Worm (Caenorhabditis elegans): ENCODE data around the gene nhr-1.

The nhr-1 gene

DNA sequence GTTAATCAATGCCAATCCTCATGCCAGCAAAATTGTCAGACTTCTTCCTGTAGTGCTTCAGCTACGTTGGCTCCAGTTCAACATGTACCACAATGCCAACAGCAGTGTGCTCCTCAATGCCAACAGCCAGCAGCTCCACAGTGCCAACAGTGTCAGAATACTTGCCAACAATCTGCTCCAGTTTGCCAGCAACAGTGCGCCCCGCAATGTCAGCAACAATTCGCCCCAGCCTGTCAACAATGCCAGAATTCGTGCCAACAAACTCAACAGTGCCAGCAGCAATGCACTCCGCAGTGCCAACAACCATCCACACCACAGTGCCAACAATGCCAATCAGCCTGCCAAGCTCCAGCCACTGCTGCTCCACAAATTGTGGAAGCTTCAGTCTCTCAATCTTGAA is 39.9 kb downstream of the nhr-1 start:
- peak; percentile 11; the same call in 1 of the 2 replicates for TF ChIP-seq set-16 (GFP tag; IDR thresholded peaks at IDR 0.05)
- TF ChIP-seq unc-62 (GFP tag; optimal IDR thresholded peaks at IDR 0.05 in 1 of 2), result peak in 1 of 2 experiments; percentile 39
- no peak for TF ChIP-seq unc-62 (tag; optimal IDR thresholded peaks at IDR 0.05)
- peak; percentile 88 for TF ChIP-seq aha-1 (tag)
- no peak for TF ChIP-seq F37D6.2 (tag; optimal IDR thresholded peaks at IDR 0.05)
- no peak for TF ChIP-seq lin-15B (tag; optimal IDR thresholded peaks at IDR 0.05)

- peak; percentile 32; the same call in 1 of the 2 replicates for TF ChIP-seq hmg-1.1 (GFP tag; IDR thresholded peaks at IDR 0.05)
- peak; percentile 16 for TF ChIP-seq aha-1 (tag)
- TF ChIP-seq attf-4 (tag; optimal IDR thresholded peaks at IDR 0.05), result no peak
Observed at ce11 chrX:17562195-17562594, 48.3 kb downstream of the nhr-1 start.

DNA sequence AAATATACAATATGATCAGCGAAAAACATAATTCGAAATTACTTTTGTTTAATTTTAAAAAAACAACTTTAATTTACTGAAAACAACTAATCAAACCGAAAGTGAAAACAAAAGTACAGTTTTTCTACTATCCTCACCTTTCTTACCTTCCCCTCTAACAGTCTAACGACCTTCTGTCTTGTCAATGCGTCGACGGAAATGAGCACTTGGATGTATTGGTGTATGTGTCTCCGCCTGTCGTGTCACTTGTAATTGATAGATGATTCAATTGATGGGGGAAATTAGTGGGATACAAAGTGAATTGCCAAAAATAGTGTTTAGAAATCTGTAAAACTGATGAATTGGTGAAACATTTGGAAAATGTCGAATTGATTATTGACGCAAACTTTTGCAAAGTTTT is 49.5 kb downstream of the nhr-1 start, which contains the start of gene F31A3.5:
F31A3.5 (minus strand) TSS at position 200 of the 400 bp plus-strand sequence.
- TF ChIP-seq D1046.2 (GFP tag; IDR thresholded peaks at IDR 0.05) (no peak), ceh-28 (tag; optimal IDR thresholded peaks at IDR 0.05) (no peak), daf-16 (GFP tag; optimal IDR thresholded peaks at IDR 0.05) (no peak), daf-16 (tag; optimal IDR thresholded peaks at IDR 0.05) (no peak), nhr-102 (tag; optimal IDR thresholded peaks at IDR 0.05) (no peak), T20F7.1 (GFP tag; optimal IDR thresholded peaks at IDR 0.05) (no peak), unc-62 (GFP tag; optimal IDR thresholded peaks at IDR 0.05 in 1 of 2) (no peak), unc-62 (tag; optimal IDR thresholded peaks at IDR 0.05) (no peak), zip-2 (tag; optimal IDR thresholded peaks at IDR 0.05) (no peak)

ce11 chrX:17567378-17567777 is 53.5 kb downstream of the nhr-1 start, which contains the start of gene F39B3.7:
Gene F39B3.7 (minus strand): TSS chrX:17567478.
- no peak for TF ChIP-seq nhr-25 (tag; optimal IDR thresholded peaks at IDR 0.05; ENCODE audit: borderline replicate concordance, insufficient read depth)
- TF ChIP-seq mep-1 (tag; optimal IDR thresholded peaks at IDR 0.05), result no peak
- no peak for TF ChIP-seq daf-8 (GFP tag; IDR thresholded peaks at IDR 0.05)
- no peak for TF ChIP-seq unc-130 (GFP tag; optimal IDR thresholded peaks at IDR 0.05)
- no peak for TF ChIP-seq vab-7 (GFP tag; IDR thresholded peaks at IDR 0.05)
- TF ChIP-seq nhr-111 (GFP tag; optimal IDR thresholded peaks at IDR 0.05), result no peak
- no peak for TF ChIP-seq Y5F2A.4 (GFP tag; optimal IDR thresholded peaks at IDR 0.05)
- TF ChIP-seq D1046.2 (GFP tag; IDR thresholded peaks at IDR 0.05), result no peak
- no peak for TF ChIP-seq set-16 (GFP tag; IDR thresholded peaks at IDR 0.05)
- no peak for TF ChIP-seq lin-39 (tag; optimal IDR thresholded peaks at IDR 0.05)
- TF ChIP-seq zip-11 (GFP tag; IDR thresholded peaks at IDR 0.05), result no peak
- TF ChIP-seq dpl-1 (GFP tag; optimal IDR thresholded peaks at IDR 0.05), result no peak
- no peak for TF ChIP-seq snpc-1.2 (GFP tag; IDR thresholded peaks at IDR 0.05)
